Fruit fly (Drosophila melanogaster): ENCODE data around the gene Obp83a.

The Obp83a gene

dm6 chr3R:5995381-5995780 is 20.3 kb upstream of the Obp83a start:
- no peak for TF ChIP-seq bab2 (GFP tag; optimal IDR thresholded peaks at IDR 0.05)
- TF ChIP-seq gem (tag; optimal IDR thresholded peaks at IDR 0.05): peak; percentile 13
- no peak for TF ChIP-seq CG12155 (GFP tag; optimal IDR thresholded peaks at IDR 0.05)
- TF ChIP-seq CG11504 (tag; optimal IDR thresholded peaks at IDR 0.05): peak; percentile 7
- no peak for TF ChIP-seq CG13624 (GFP tag; optimal IDR thresholded peaks at IDR 0.05)
- TF ChIP-seq CG32772 (GFP tag; IDR thresholded peaks at IDR 0.05): no peak
- TF ChIP-seq insv (GFP tag; optimal IDR thresholded peaks at IDR 0.05): peak in 1 of 2 experiments; percentile 57

- TF ChIP-seq gem (tag; optimal IDR thresholded peaks at IDR 0.05) (peak; percentile 18), CG18599 (GFP tag; optimal IDR thresholded peaks at IDR 0.05) (peak; percentile 11), CG17802 (tag; optimal IDR thresholded peaks at IDR 0.05) (no peak), gt (GFP tag; IDR thresholded peaks at IDR 0.05) (no peak), CG4424 (GFP tag; optimal IDR thresholded peaks at IDR 0.05) (no peak), Dfd (GFP tag; optimal IDR thresholded peaks at IDR 0.05) (no peak), row (GFP tag; IDR thresholded peaks at IDR 0.05) (no peak), CG14050 (GFP tag; IDR thresholded peaks at IDR 0.05) (no peak), Sox100B (GFP tag; optimal IDR thresholded peaks at IDR 0.05) (no peak), Mes4 (GFP tag; optimal IDR thresholded peaks at IDR 0.05) (no peak), Usf (GFP tag; optimal IDR thresholded peaks at IDR 0.05) (no peak), CG11085 (GFP tag; IDR thresholded peaks at IDR 0.05) (no peak), CG11504 (tag; optimal IDR thresholded peaks at IDR 0.05) (peak; percentile 23), CG15073 (GFP tag; optimal IDR thresholded peaks at IDR 0.05) (no peak), CG2678 (tag; optimal IDR thresholded peaks at IDR 0.05) (peak; percentile 19)
These were observed 18.8 kb upstream of the Obp83a start for dm6 chr3R:5993857-5994256.

dm6 chr3R:5976717-5977116 is 1.7 kb upstream of the Obp83a start, which contains the start of gene Obp83b:
Gene Obp83b (minus strand): TSS chr3R:5976817.
- no peak for TF ChIP-seq CG9797 (GFP tag; optimal IDR thresholded peaks at IDR 0.05)
- no peak for TF ChIP-seq unpg (GFP tag; optimal IDR thresholded peaks at IDR 0.05)
- TF ChIP-seq peb (GFP tag; IDR thresholded peaks at IDR 0.05): no peak

dm6 chr3R:5960887-5961286 is 14.2 kb downstream of the Obp83a start, which contains the start of gene CG11373:
Gene CG11373 (minus strand): TSS chr3R:5960987.
- TF ChIP-seq CG34224 (GFP tag; IDR thresholded peaks at IDR 0.05; ENCODE audit: partially characterized antibody) (no peak), Sox102F (GFP tag; optimal IDR thresholded peaks at IDR 0.05) (no peak), twi (tag; optimal IDR thresholded peaks at IDR 0.05) (no peak), Oaz (GFP tag; IDR thresholded peaks at IDR 0.05) (no peak), disco-r (GFP tag; optimal IDR thresholded peaks at IDR 0.05) (no peak), fd64A (GFP tag; optimal IDR thresholded peaks at IDR 0.05) (no peak), CG9932 (GFP tag; IDR thresholded peaks at IDR 0.05) (no peak), unc-4 (GFP tag; IDR thresholded peaks at IDR 0.05; ENCODE audit: partially characterized antibody) (no peak), CG30403 (GFP tag; optimal IDR thresholded peaks at IDR 0.05) (no peak), CrebB (tag; optimal IDR thresholded peaks at IDR 0.05) (no peak), org-1 (GFP tag; optimal IDR thresholded peaks at IDR 0.05) (no peak), z (GFP tag; IDR thresholded peaks at IDR 0.05) (no peak), Abd-B (GFP tag; optimal IDR thresholded peaks at IDR 0.05) (no peak), HLH54F (GFP tag; optimal IDR thresholded peaks at IDR 0.05) (no peak), gsb (GFP tag; IDR thresholded peaks at IDR 0.05) (no peak), CG15011 (GFP tag; optimal IDR thresholded peaks at IDR 0.05) (no peak), CoRest (tag; optimal IDR thresholded peaks at IDR 0.05) (no peak)

Data from whole organism, embryonic.